Worm (Caenorhabditis elegans) whole organism, L1 larva: ENCODE data around the gene znf-593.

Experiments used
- C16A3.4 ChIP-seq: fragments of 150-350 bp; optimal IDR thresholded peaks from 2 replicates; lab custom pipeline; 2014; ENCODE audit warnings: missing biosample characterization, missing genetic modification characterization
- C34B4.2 ChIP-seq: sonication (generic microtip); optimal IDR thresholded peaks from 2 replicates; lab custom pipeline; 2017; ENCODE audit warnings: mild to moderate bottlenecking, missing genetic modification characterization, missing compliant biosample characterization
- F16B12.6 ChIP-seq: fragments of 150-350 bp; optimal IDR thresholded peaks from 2 replicates; lab custom pipeline; 2014; ENCODE audit warnings: missing biosample characterization, missing genetic modification characterization
- aha-1 ChIP-seq: fragments of 150-350 bp; optimal IDR thresholded peaks from 2 replicates; lab custom pipeline; 2014; ENCODE audit warnings: missing biosample characterization, missing genetic modification characterization
- alr-1 ChIP-seq: fragments of 200-800 bp; sonication (Bioruptor generic); optimal IDR thresholded peaks from 2 replicates; lab custom pipeline; 2018; ENCODE audit warnings: borderline replicate concordance, mild to moderate bottlenecking, missing genetic modification characterization, missing compliant biosample characterization
- aly-2 ChIP-seq: fragments of 150-350 bp; optimal IDR thresholded peaks from 2 replicates; lab custom pipeline; 2014; ENCODE audit warnings: missing biosample characterization, missing genetic modification characterization
- blmp-1 ChIP-seq: fragments of 150-350 bp; optimal IDR thresholded peaks from 2 replicates; lab custom pipeline; 2014; ENCODE audit warnings: missing biosample characterization, missing genetic modification characterization
- ceh-63 ChIP-seq: fragments of 200-800 bp; sonication (Bioruptor generic); optimal IDR thresholded peaks from 2 replicates; lab custom pipeline; 2018; ENCODE audit warnings: mild to moderate bottlenecking, missing genetic modification characterization, missing compliant biosample characterization
- ceh-8 ChIP-seq: fragments of 200-800 bp; sonication (Bioruptor generic); optimal IDR thresholded peaks from 2 replicates; lab custom pipeline; 2018; ENCODE audit warnings: mild to moderate bottlenecking, missing genetic modification characterization, moderate library complexity, missing compliant biosample characterization
- ceh-82 ChIP-seq, 3 experiments: fragments of 150-350 bp in 1 of 3; sonication (generic microtip) in 2 of 3; optimal IDR thresholded peaks; 2 replicates each; lab custom pipeline; 2014 to 2017; ENCODE audit warnings: missing biosample characterization in 3 of 3, missing genetic modification characterization in 3 of 3
- ceh-88 ChIP-seq: fragments of 200-800 bp; sonication (Bioruptor generic); IDR thresholded peaks from 2 replicates; pipeline ENCODE4 v1.3.6; 2022; ENCODE audit warnings: missing genetic modification characterization, missing compliant biosample characterization
- dpl-1 ChIP-seq, 3 experiments: fragments of 150-350 bp in 2 of 3; sonication (generic microtip) in 1 of 3; optimal IDR thresholded peaks; 2 replicates each; lab custom pipeline; 2014 to 2017; ENCODE audit warnings: missing biosample characterization in 3 of 3, missing genetic modification characterization in 3 of 3, missing genetic modification reagents in 3 of 3
- dsc-1 ChIP-seq: sonication (generic microtip); optimal IDR thresholded peaks from 2 replicates; lab custom pipeline; 2016; ENCODE audit warnings: mild to moderate bottlenecking, missing genetic modification characterization, missing compliant biosample characterization
- efl-3 ChIP-seq: fragments of 200-800 bp; sonication (Bioruptor generic); optimal IDR thresholded peaks from 2 replicates; lab custom pipeline; 2018; ENCODE audit warnings: mild to moderate bottlenecking, missing genetic modification characterization, missing compliant biosample characterization
- egl-27 ChIP-seq, 2 experiments: fragments of 150-350 bp in 1 of 2; sonication (generic microtip); optimal IDR thresholded peaks; 3 replicates each; lab custom pipeline; 2017 to 2018; ENCODE audit warnings: missing biosample characterization in 2 of 2, missing genetic modification characterization in 2 of 2, missing genetic modification reagents in 2 of 2
- elt-3 ChIP-seq, 6 experiments: fragments of 150-350 bp in 1 of 6; sonication (generic microtip); optimal IDR thresholded peaks; 2 replicates each; lab custom pipeline; 2017 to 2018; ENCODE audit warnings: missing biosample characterization in 6 of 6, missing genetic modification characterization in 6 of 6, inconsistent platforms in 1 of 6
- fkh-10 ChIP-seq: sonication (generic microtip); optimal IDR thresholded peaks from 2 replicates; lab custom pipeline; 2017; ENCODE audit warnings: missing biosample characterization, missing genetic modification reagents, missing genetic modification characterization
- fos-1 ChIP-seq: fragments of 150-350 bp; optimal IDR thresholded peaks from 2 replicates; lab custom pipeline; 2014; ENCODE audit warnings: missing biosample characterization, missing genetic modification characterization
- grh-1 ChIP-seq: fragments of 200-800 bp; sonication (Bioruptor generic); IDR thresholded peaks from 2 replicates; pipeline ENCODE4 v1.3.6; 2022; ENCODE audit warnings: missing genetic modification reagents, missing genetic modification characterization, missing compliant biosample characterization
- hlh-17 ChIP-seq: fragments of 200-800 bp; sonication (Bioruptor generic); optimal IDR thresholded peaks from 2 replicates; lab custom pipeline; 2018; ENCODE audit warnings: missing genetic modification characterization, mild to moderate bottlenecking, missing compliant biosample characterization, moderate library complexity, borderline replicate concordance
- hlh-4 ChIP-seq: sonication (generic microtip); optimal IDR thresholded peaks from 2 replicates; lab custom pipeline; 2016; ENCODE audit warnings: mild to moderate bottlenecking, missing genetic modification characterization, missing compliant biosample characterization
- hpl-2 ChIP-seq: fragments of 150-350 bp; optimal IDR thresholded peaks from 2 replicates; lab custom pipeline; 2014; ENCODE audit warnings: missing biosample characterization, missing genetic modification reagents, missing genetic modification characterization
- irx-1 ChIP-seq: sonication (generic microtip); optimal IDR thresholded peaks from 2 replicates; lab custom pipeline; 2016; ENCODE audit warnings: missing genetic modification characterization, missing compliant biosample characterization
- lin-13 ChIP-seq: fragments of 150-350 bp; optimal IDR thresholded peaks from 2 replicates; lab custom pipeline; 2014; ENCODE audit warnings: missing biosample characterization, missing genetic modification reagents, missing genetic modification characterization
- lin-14 ChIP-seq: fragments of 200-800 bp; sonication (Bioruptor generic); optimal IDR thresholded peaks from 2 replicates; lab custom pipeline; 2018; ENCODE audit warnings: mild to moderate bottlenecking, missing genetic modification characterization, moderate library complexity, missing compliant biosample characterization
- lin-15B ChIP-seq: fragments of 150-350 bp; sonication (generic microtip); optimal IDR thresholded peaks from 3 replicates; lab custom pipeline; 2014; ENCODE audit warnings: missing biosample characterization, missing genetic modification characterization
- lin-35 ChIP-seq, 2 experiments: fragments of 150-350 bp; optimal IDR thresholded peaks; 2 replicates each; lab custom pipeline; 2014; ENCODE audit warnings: missing biosample characterization in 2 of 2, missing genetic modification characterization in 2 of 2, missing genetic modification reagents in 2 of 2
- lsy-2 ChIP-seq, 2 experiments: fragments of 150-350 bp; optimal IDR thresholded peaks; 2 replicates each; lab custom pipeline; 2014; ENCODE audit warnings: missing biosample characterization in 2 of 2, missing genetic modification characterization in 2 of 2
- mab-9 ChIP-seq: fragments of 200-800 bp; sonication (Bioruptor generic); IDR thresholded peaks from 2 replicates; pipeline ENCODE4 v1.3.6; 2022; ENCODE audit warnings: missing genetic modification reagents, missing genetic modification characterization, missing compliant biosample characterization
- mdl-1 ChIP-seq, 2 experiments: fragments of 150-350 bp; optimal IDR thresholded peaks; 2 replicates each; lab custom pipeline; 2014 to 2017; ENCODE audit warnings: missing biosample characterization in 2 of 2, missing genetic modification characterization in 2 of 2, inconsistent platforms in 1 of 2
- mef-2 ChIP-seq: fragments of 150-350 bp; optimal IDR thresholded peaks from 2 replicates; lab custom pipeline; 2014; ENCODE audit warnings: missing biosample characterization, missing genetic modification characterization
- mep-1 ChIP-seq: fragments of 150-350 bp; optimal IDR thresholded peaks from 2 replicates; lab custom pipeline; 2014; ENCODE audit warnings: missing biosample characterization, missing genetic modification characterization
- nhr-11 ChIP-seq: fragments of 150-350 bp; optimal IDR thresholded peaks from 2 replicates; lab custom pipeline; 2014; ENCODE audit warnings: missing biosample characterization, missing genetic modification characterization
- nhr-12 ChIP-seq: sonication (generic microtip); optimal IDR thresholded peaks from 2 replicates; lab custom pipeline; 2017; ENCODE audit warnings: missing biosample characterization, missing genetic modification characterization
- nhr-20 ChIP-seq: sonication (generic microtip); optimal IDR thresholded peaks from 2 replicates; lab custom pipeline; 2016; ENCODE audit warnings: mild to moderate bottlenecking, missing genetic modification characterization, missing compliant biosample characterization
- nhr-237 ChIP-seq: fragments of 150-350 bp; optimal IDR thresholded peaks from 2 replicates; lab custom pipeline; 2014; ENCODE audit warnings: missing biosample characterization, missing genetic modification characterization
- nhr-28 ChIP-seq: fragments of 150-350 bp; optimal IDR thresholded peaks from 2 replicates; lab custom pipeline; 2014; ENCODE audit warnings: missing biosample characterization, missing genetic modification characterization
- nhr-47 ChIP-seq: sonication (generic microtip); optimal IDR thresholded peaks from 2 replicates; lab custom pipeline; 2016; ENCODE audit warnings: mild to moderate bottlenecking, missing genetic modification characterization, moderate library complexity, missing compliant biosample characterization
- nhr-71 ChIP-seq: sonication (generic microtip); optimal IDR thresholded peaks from 2 replicates; lab custom pipeline; 2016; ENCODE audit warnings: mild to moderate bottlenecking, missing genetic modification characterization, moderate library complexity, missing compliant biosample characterization
- nhr-76 ChIP-seq: sonication (generic microtip); optimal IDR thresholded peaks from 2 replicates; lab custom pipeline; 2017; ENCODE audit warnings: missing biosample characterization, missing genetic modification characterization
- nhr-84 ChIP-seq: sonication (generic microtip); optimal IDR thresholded peaks from 2 replicates; lab custom pipeline; 2017; ENCODE audit warnings: missing biosample characterization, missing genetic modification characterization
- nhr-85 ChIP-seq: sonication (generic microtip); peaks from one replicate; lab custom pipeline; 2016; ENCODE audit warnings: missing genetic modification characterization, inconsistent platforms, missing compliant biosample characterization
- nhr-90 ChIP-seq: sonication (generic microtip); optimal IDR thresholded peaks from 2 replicates; lab custom pipeline; 2016; ENCODE audit warnings: mild to moderate bottlenecking, missing genetic modification characterization, missing compliant biosample characterization; ENCODE audit not compliant: poor library complexity
- pqm-1 ChIP-seq: sonication (generic microtip); optimal IDR thresholded peaks from 3 replicates; lab custom pipeline; 2017; ENCODE audit warnings: missing biosample characterization, missing genetic modification characterization
- snpc-4 ChIP-seq: fragments of 150-350 bp; optimal IDR thresholded peaks from 2 replicates; lab custom pipeline; 2014; ENCODE audit warnings: missing biosample characterization, missing genetic modification characterization
- snu-23 ChIP-seq: sonication (generic microtip); optimal IDR thresholded peaks from 2 replicates; lab custom pipeline; 2016; ENCODE audit warnings: missing genetic modification characterization, missing compliant biosample characterization
- sptf-1 ChIP-seq: fragments of 150-350 bp; optimal IDR thresholded peaks from 2 replicates; lab custom pipeline; 2014; ENCODE audit warnings: missing biosample characterization, missing genetic modification characterization
- swsn-7 ChIP-seq: sonication (generic microtip); optimal IDR thresholded peaks from 2 replicates; lab custom pipeline; 2016; ENCODE audit warnings: missing genetic modification characterization, missing compliant biosample characterization
- unc-30 ChIP-seq: sonication (generic microtip); optimal IDR thresholded peaks from 2 replicates; lab custom pipeline; 2017; ENCODE audit warnings: missing biosample characterization, missing genetic modification characterization
- xbp-1 ChIP-seq: sonication (generic microtip); optimal IDR thresholded peaks from 2 replicates; lab custom pipeline; 2016; ENCODE audit warnings: missing genetic modification characterization, missing compliant biosample characterization
- zag-1 ChIP-seq: fragments of 150-350 bp; optimal IDR thresholded peaks from 2 replicates; lab custom pipeline; 2014; ENCODE audit warnings: missing biosample characterization, missing genetic modification characterization
- zip-4 ChIP-seq: fragments of 200-800 bp; sonication (Bioruptor generic); optimal IDR thresholded peaks from 2 replicates; lab custom pipeline; 2018; ENCODE audit warnings: mild to moderate bottlenecking, missing genetic modification characterization, moderate library complexity, missing compliant biosample characterization
- ztf-11 ChIP-seq, 2 experiments: sonication (generic microtip); optimal IDR thresholded peaks; 2 replicates each; lab custom pipeline; 2016 to 2017; ENCODE audit warnings: missing genetic modification characterization in 2 of 2, missing biosample characterization in 1 of 2, missing compliant biosample characterization in 1 of 2
- ztf-4 ChIP-seq: fragments of 150-350 bp; optimal IDR thresholded peaks from 2 replicates; lab custom pipeline; 2014; ENCODE audit warnings: missing biosample characterization, missing genetic modification characterization

znf-593 gene

ce11 chrIII:11915666-11916065 lies 2.9 kb downstream of the znf-593 start, which contains the start of the genes ndab-1 and npp-16:
ndab-1 (minus strand) TSS chrIII:11915712.
npp-16 (plus strand) TSS chrIII:11915928.
- TF ChIP-seq grh-1 (GFP tag; lab: Robert Waterston, UW) (no peak), efl-3 (no peak), nhr-20 (tag; lab: Kevin White, UChicago) (peak; percentile 35), lin-35 (GFP tag; optimal IDR thresholded peaks at IDR 0.05; lab: Kevin White, UChicago) (peak; percentile 38 to 51), C34B4.2 (tag; lab: Kevin White, UChicago) (no peak), nhr-84 (tag; lab: Kevin White, UChicago) (peak; percentile 33), mep-1 (peak; percentile 24), C16A3.4 (no peak), nhr-90 (tag; lab: Kevin White, UChicago) (peak; percentile 22), xbp-1 (peak; percentile 28), pqm-1 (tag; lab: Kevin White, UChicago) (no peak), lin-14 (GFP tag; lab: Kevin White, UChicago) (no peak), nhr-85 (tag; lab: Kevin White, UChicago) (no peak), ztf-11 (tag; optimal IDR thresholded peaks at IDR 0.05; lab: Kevin White, UChicago) (no peak), ceh-82 (tag; optimal IDR thresholded peaks at IDR 0.05; lab: Kevin White, UChicago) (peak in 2 of 3 experiments; percentile 17 to 38), irx-1 (no peak), zip-4 (GFP tag; lab: Kevin White, UChicago) (no peak), ceh-88 (GFP tag; lab: Robert Waterston, UW) (no peak), ceh-63 (GFP tag; lab: Kevin White, UChicago) (no peak), nhr-237 (tag; lab: Kevin White, UChicago) (no peak), sptf-1 (no peak), nhr-76 (tag; lab: Kevin White, UChicago) (no peak), nhr-28 (tag; lab: Kevin White, UChicago) (no peak), aly-2 (no peak), fkh-10 (GFP tag; lab: Kevin White, UChicago) (no peak), lin-15B (tag; lab: Kevin White, UChicago) (no peak), ztf-4 (tag; lab: Kevin White, UChicago) (no peak), mab-9 (GFP tag; lab: Robert Waterston, UW) (no peak), hpl-2 (no peak), dpl-1 (GFP tag; optimal IDR thresholded peaks at IDR 0.05; lab: Kevin White, UChicago) (peak; percentile 31 to 63 (median 52)), nhr-12 (tag; lab: Kevin White, UChicago) (no peak), dsc-1 (peak; percentile 47), unc-30 (tag; lab: Kevin White, UChicago) (no peak), zag-1 (tag; lab: Kevin White, UChicago) (no peak), F16B12.6 (tag; lab: Kevin White, UChicago) (peak; percentile 96), nhr-47 (tag; lab: Kevin White, UChicago) (peak; percentile 51), hlh-17 (GFP tag; lab: Kevin White, UChicago) (no peak), lsy-2 (tag; optimal IDR thresholded peaks at IDR 0.05; lab: Kevin White, UChicago) (peak; percentile 52), egl-27 (tag; optimal IDR thresholded peaks at IDR 0.05; lab: Kevin White, UChicago) (no peak), elt-3 (tag; optimal IDR thresholded peaks at IDR 0.05; lab: Kevin White, UChicago) (no peak), mef-2 (tag; lab: Kevin White, UChicago) (no peak), ceh-8 (GFP tag; lab: Kevin White, UChicago) (peak; percentile 39), lin-13 (GFP tag; lab: Kevin White, UChicago) (no peak), mdl-1 (tag; optimal IDR thresholded peaks at IDR 0.05; lab: Kevin White, UChicago) (peak in 1 of 2 experiments; percentile 1), alr-1 (no peak), nhr-71 (no peak), aha-1 (tag; lab: Kevin White, UChicago) (no peak), nhr-11 (tag; lab: Kevin White, UChicago) (no peak), swsn-7 (tag; lab: Kevin White, UChicago) (peak; percentile 37), blmp-1 (tag; lab: Kevin White, UChicago) (no peak), snpc-4 (tag; lab: Kevin White, UChicago) (peak; percentile 36), hlh-4 (no peak), fos-1 (tag; lab: Kevin White, UChicago) (no peak), snu-23 (GFP tag; lab: Kevin White, UChicago) (peak; percentile 53)
